Worm (Caenorhabditis elegans) whole organism, mixed stage, embryonic: ENCODE data around the gene chil-14.

Experiments
- blmp-1 ChIP-seq: fragments of 150-350 bp; optimal IDR thresholded peaks from 2 replicates; lab custom pipeline; 2014; ENCODE audit warnings: missing biosample characterization, missing genetic modification characterization
- ceh-83 ChIP-seq: fragments of 200-800 bp; sonication (Bioruptor generic); optimal IDR thresholded peaks from 2 replicates; lab custom pipeline; 2018; ENCODE audit warnings: mild to moderate bottlenecking, missing genetic modification characterization, missing compliant biosample characterization
- ham-2 ChIP-seq: fragments of 200-800 bp; sonication (Bioruptor generic); optimal IDR thresholded peaks from 2 replicates; lab custom pipeline; 2018; ENCODE audit warnings: mild to moderate bottlenecking, missing genetic modification characterization, missing compliant biosample characterization
- lsy-2 ChIP-seq: fragments of 150-350 bp; optimal IDR thresholded peaks from 2 replicates; lab custom pipeline; 2014; ENCODE audit warnings: missing biosample characterization, missing genetic modification characterization
- nhr-28 ChIP-seq: fragments of 150-350 bp; optimal IDR thresholded peaks from 2 replicates; lab custom pipeline; 2014; ENCODE audit warnings: missing biosample characterization, missing genetic modification characterization
- snpc-4 ChIP-seq: fragments of 150-350 bp; optimal IDR thresholded peaks from 2 replicates; lab custom pipeline; 2014; ENCODE audit warnings: missing biosample characterization, missing genetic modification characterization
- unc-120 ChIP-seq: sonication (generic microtip); optimal IDR thresholded peaks from 2 replicates; lab custom pipeline; 2017; ENCODE audit warnings: missing genetic modification characterization, missing compliant biosample characterization; ENCODE audit not compliant: poor library complexity, severe bottlenecking
- unc-62 ChIP-seq: fragments of 150-350 bp; optimal IDR thresholded peaks from 2 replicates; lab custom pipeline; 2014; ENCODE audit warnings: missing biosample characterization, missing genetic modification reagents, missing genetic modification characterization

- TF ChIP-seq snpc-4 (tag; lab: Kevin White, UChicago) (no peak), blmp-1 (tag; lab: Kevin White, UChicago) (no peak), lsy-2 (tag; lab: Kevin White, UChicago) (no peak), nhr-28 (tag; lab: Kevin White, UChicago) (no peak), unc-62 (no peak), unc-120 (tag; lab: Kevin White, UChicago) (no peak), ceh-83 (GFP tag; lab: Kevin White, UChicago) (no peak), ham-2 (no peak)
Measured at ce11 chrV:1447724-1448123, 7.1 kb upstream of the chil-14 start, which contains the start of gene cnc-3.
